Fruit fly (Drosophila melanogaster) whole organism, embryonic: Measurements from ENCODE around the gene cass.

Source experiments
- Adf1 ChIP-seq: fragments of 200-800 bp; sonication (Bioruptor generic); IDR thresholded peaks from 2 replicates; pipeline ENCODE4 v1.3.6; 2022; ENCODE audit warnings: missing biosample characterization, missing genetic modification characterization
- BEAF-32 ChIP-seq: fragments of 200-800 bp; sonication (Bioruptor generic); optimal IDR thresholded peaks from 3 replicates; lab custom pipeline; 2017; ENCODE audit warnings: missing biosample characterization, missing genetic modification characterization, mild to moderate bottlenecking, moderate library complexity, missing genetic modification reagents
- CG10267 ChIP-seq: fragments of 200-800 bp; sonication (Bioruptor generic); optimal IDR thresholded peaks from 2 replicates; lab custom pipeline; 2018; ENCODE audit warnings: missing biosample characterization, mild to moderate bottlenecking, missing genetic modification characterization, moderate library complexity
- CG13296 ChIP-seq: fragments of 200-800 bp; sonication (Bioruptor generic); optimal IDR thresholded peaks from 3 replicates; lab custom pipeline; 2018; ENCODE audit warnings: missing biosample characterization, mild to moderate bottlenecking, missing genetic modification characterization
- CG13424 ChIP-seq: fragments of 200-800 bp; sonication (Bioruptor generic); optimal IDR thresholded peaks from 2 replicates; lab custom pipeline; 2019; ENCODE audit warnings: missing biosample characterization, mild to moderate bottlenecking, missing genetic modification characterization, moderate library complexity
- CG13894 ChIP-seq: fragments of 200-800 bp; sonication (Bioruptor generic); optimal IDR thresholded peaks from 3 replicates; lab custom pipeline; 2018; ENCODE audit warnings: missing biosample characterization, mild to moderate bottlenecking, missing genetic modification characterization, moderate library complexity
- CG16813 ChIP-seq: fragments of 200-800 bp; sonication (Bioruptor generic); IDR thresholded peaks from 3 replicates; pipeline ENCODE4 v1.3.6; 2022; ENCODE audit warnings: missing biosample characterization, missing genetic modification characterization; ENCODE audit not compliant: partially characterized antibody
- CG30403 ChIP-seq: fragments of 200-800 bp; sonication (Bioruptor generic); optimal IDR thresholded peaks from 3 replicates; lab custom pipeline; 2016; ENCODE audit warnings: missing biosample characterization, missing genetic modification characterization
- CG32772 ChIP-seq: fragments of 200-800 bp; sonication (Bioruptor generic); IDR thresholded peaks from 2 replicates; pipeline ENCODE4 v1.3.6; 2022; ENCODE audit warnings: missing biosample characterization, missing genetic modification characterization
- CG3726 ChIP-seq: fragments of 200-800 bp; sonication (Bioruptor generic); IDR thresholded peaks from 3 replicates; pipeline ENCODE4, ENCODE4 v1.3.6; 2022; ENCODE audit warnings: missing biosample characterization, missing genetic modification characterization
- CG4854 ChIP-seq: fragments of 200-800 bp; sonication (Bioruptor generic); optimal IDR thresholded peaks from 2 replicates; lab custom pipeline; 2016; ENCODE audit warnings: missing biosample characterization, missing genetic modification characterization, inconsistent platforms
- CG5180 ChIP-seq: fragments of 200-800 bp; sonication (Bioruptor generic); optimal IDR thresholded peaks from 3 replicates; lab custom pipeline; 2017; ENCODE audit warnings: missing biosample characterization, missing genetic modification characterization, mild to moderate bottlenecking, moderate library complexity, missing genetic modification reagents
- CG5953 ChIP-seq: fragments of 200-800 bp; sonication (Bioruptor generic); IDR thresholded peaks from 2 replicates; pipeline ENCODE4 v1.3.6; 2022; ENCODE audit warnings: missing biosample characterization, missing genetic modification characterization
- CG6813 ChIP-seq: fragments of 200-800 bp; sonication (Bioruptor generic); optimal IDR thresholded peaks from 2 replicates; lab custom pipeline; 2017; ENCODE audit warnings: missing biosample characterization, missing genetic modification characterization, mild to moderate bottlenecking, moderate library complexity, missing genetic modification reagents
- CG7372 ChIP-seq: fragments of 200-800 bp; sonication (Bioruptor generic); IDR thresholded peaks from 2 replicates; pipeline ENCODE4 v1.3.6; 2022; ENCODE audit warnings: missing biosample characterization, missing genetic modification characterization
- CG8281 ChIP-seq: fragments of 200-800 bp; sonication (Bioruptor generic); optimal IDR thresholded peaks from 2 replicates; lab custom pipeline; 2018; ENCODE audit warnings: missing biosample characterization, mild to moderate bottlenecking, missing genetic modification characterization, moderate library complexity
- CG8290 ChIP-seq, 3 experiments: fragments of 200-800 bp; sonication (Bioruptor generic); optimal IDR thresholded peaks; 2 replicates each; lab custom pipeline; 2016 to 2019; ENCODE audit warnings: missing biosample characterization in 3 of 3, missing genetic modification characterization in 3 of 3, mild to moderate bottlenecking in 2 of 3, moderate library complexity in 1 of 3
- CG9727 ChIP-seq: fragments of 200-800 bp; sonication (Bioruptor generic); optimal IDR thresholded peaks from 3 replicates; lab custom pipeline; 2017; ENCODE audit warnings: missing biosample characterization, mild to moderate bottlenecking, missing genetic modification characterization
- Deaf1 ChIP-seq: fragments of 200-800 bp; optimal IDR thresholded peaks from 3 replicates; lab custom pipeline; 2019; ENCODE audit warnings: missing biosample characterization, mild to moderate bottlenecking, missing genetic modification characterization, moderate library complexity
- ERR ChIP-seq: fragments of 200-800 bp; sonication (Bioruptor generic); optimal IDR thresholded peaks from 2 replicates; lab custom pipeline; 2016; ENCODE audit warnings: missing biosample characterization, missing genetic modification characterization
- H15 ChIP-seq: fragments of 200-800 bp; sonication (Bioruptor generic); IDR thresholded peaks from 3 replicates; pipeline ENCODE4 v1.3.6; 2022; ENCODE audit warnings: missing biosample characterization, missing genetic modification characterization
- Meics ChIP-seq: fragments of 200-800 bp; sonication (Bioruptor generic); optimal IDR thresholded peaks from 2 replicates; lab custom pipeline; 2017; ENCODE audit warnings: missing biosample characterization, mild to moderate bottlenecking, missing genetic modification characterization
- NC2β ChIP-seq: fragments of 200-800 bp; sonication (Bioruptor generic); optimal IDR thresholded peaks from 2 replicates; lab custom pipeline; 2016; ENCODE audit warnings: missing biosample characterization, missing genetic modification characterization
- Sin3A ChIP-seq: fragments of >200 bp; optimal IDR thresholded peaks from 2 replicates; lab custom pipeline; 2018
- YL-1 ChIP-seq: fragments of 200-800 bp; sonication (Bioruptor generic); optimal IDR thresholded peaks from 3 replicates; lab custom pipeline; 2017; ENCODE audit warnings: missing biosample characterization, mild to moderate bottlenecking, missing genetic modification characterization
- abd-A ChIP-seq: fragments of 200-800 bp; sonication (Bioruptor generic); optimal IDR thresholded peaks from 3 replicates; lab custom pipeline; 2019; ENCODE audit warnings: missing biosample characterization, mild to moderate bottlenecking, missing genetic modification characterization, moderate library complexity
- amos ChIP-seq: fragments of 200-800 bp; sonication (Bioruptor generic); IDR thresholded peaks from 2 replicates; pipeline ENCODE4 v1.3.6; 2022; ENCODE audit warnings: missing biosample characterization, missing genetic modification characterization; ENCODE audit not compliant: partially characterized antibody
- az2 ChIP-seq: fragments of 200-800 bp; sonication (Bioruptor generic); optimal IDR thresholded peaks from 3 replicates; lab custom pipeline; 2016; ENCODE audit warnings: missing biosample characterization, missing genetic modification characterization
- cato ChIP-seq: fragments of 200-800 bp; sonication (Bioruptor generic); optimal IDR thresholded peaks from 2 replicates; lab custom pipeline; 2016; ENCODE audit warnings: missing biosample characterization, missing genetic modification characterization, borderline replicate concordance
- ci ChIP-seq: fragments of 200-800 bp; sonication (Bioruptor generic); IDR thresholded peaks from 3 replicates; pipeline ENCODE4 v1.3.6; 2022; ENCODE audit warnings: missing biosample characterization, missing genetic modification characterization
- cwo ChIP-seq: fragments of 200-800 bp; sonication (Bioruptor generic); optimal IDR thresholded peaks from 3 replicates; lab custom pipeline; 2017; ENCODE audit warnings: missing biosample characterization, missing genetic modification characterization, mild to moderate bottlenecking, moderate library complexity, missing genetic modification reagents
- disco-r ChIP-seq: fragments of 200-800 bp; sonication (Bioruptor generic); optimal IDR thresholded peaks from 2 replicates; lab custom pipeline; 2016; ENCODE audit warnings: missing biosample characterization, missing genetic modification characterization
- grau ChIP-seq: fragments of 200-800 bp; optimal IDR thresholded peaks from 3 replicates; lab custom pipeline; 2019; ENCODE audit warnings: missing biosample characterization, mild to moderate bottlenecking, missing genetic modification characterization, moderate library complexity
- h ChIP-seq: fragments of >200 bp; optimal IDR thresholded peaks from 2 replicates; lab custom pipeline; 2017
- hkb ChIP-seq, 2 experiments: fragments of 200-800 bp in 1 of 2; fragments of >200 bp in 1 of 2; sonication (Bioruptor generic) in 1 of 2; IDR thresholded peaks in 1 of 2; optimal IDR thresholded peaks in 1 of 2; 2 replicates each; pipeline versions ENCODE4 v1.3.6 to Lab custom; 2017 to 2022; ENCODE audit warnings: missing biosample characterization in 1 of 2, missing genetic modification characterization in 1 of 2
- hth ChIP-seq: fragments of >200 bp; optimal IDR thresholded peaks from 2 replicates; lab custom pipeline; 2017; ENCODE audit warnings: inconsistent platforms
- mld ChIP-seq: fragments of 200-800 bp; sonication (Bioruptor generic); IDR thresholded peaks from 3 replicates; pipeline ENCODE4 v1.3.6; 2022; ENCODE audit warnings: missing biosample characterization, missing genetic modification characterization; ENCODE audit not compliant: partially characterized antibody
- nmo ChIP-seq: fragments of 200-800 bp; sonication (Bioruptor generic); optimal IDR thresholded peaks from 2 replicates; lab custom pipeline; 2018; ENCODE audit warnings: missing biosample characterization, mild to moderate bottlenecking, missing genetic modification characterization, moderate library complexity
- p53 ChIP-seq: fragments of 200-800 bp; sonication (Bioruptor generic); optimal IDR thresholded peaks from 2 replicates; lab custom pipeline; 2016; ENCODE audit warnings: missing biosample characterization, missing genetic modification characterization
- pan ChIP-seq, 4 experiments: fragments of >200 bp in 3 of 4; fragments of 200-800 bp in 1 of 4; sonication (Bioruptor generic) in 1 of 4; optimal IDR thresholded peaks in 3 of 4; IDR thresholded peaks in 1 of 4; 2 replicates each; pipeline versions ENCODE4 v1.3.6 to Lab custom; 2017 to 2022; ENCODE audit warnings: missing biosample characterization in 2 of 4, missing genetic modification characterization in 2 of 4, mixed read lengths in 1 of 4
- ranshi ChIP-seq: fragments of 200-800 bp; sonication (Bioruptor generic); IDR thresholded peaks from 2 replicates; pipeline ENCODE4 v1.3.6; 2022; ENCODE audit warnings: missing biosample characterization, missing genetic modification characterization
- schlank ChIP-seq: fragments of 200-800 bp; sonication (Bioruptor generic); optimal IDR thresholded peaks from 2 replicates; lab custom pipeline; 2018; ENCODE audit warnings: missing biosample characterization, mild to moderate bottlenecking, missing genetic modification characterization
- sens-2 ChIP-seq: fragments of 200-800 bp; sonication (Bioruptor generic); IDR thresholded peaks from 2 replicates; pipeline ENCODE4 v1.3.6; 2022; ENCODE audit warnings: missing biosample characterization, missing genetic modification characterization
- slbo ChIP-seq: fragments of 200-800 bp; sonication (Bioruptor generic); IDR thresholded peaks from 2 replicates; pipeline ENCODE4 v1.3.6; 2022; ENCODE audit warnings: missing biosample characterization, missing genetic modification characterization
- stc ChIP-seq: fragments of 200-800 bp; sonication (Bioruptor generic); IDR thresholded peaks from 2 replicates; pipeline ENCODE4 v1.3.6; 2022; ENCODE audit warnings: missing biosample characterization, missing genetic modification characterization
- tgo ChIP-seq: fragments of 200-800 bp; sonication (Bioruptor generic); IDR thresholded peaks from 3 replicates; pipeline ENCODE4 v1.3.6; 2022; ENCODE audit warnings: missing biosample characterization, missing genetic modification characterization
- twi ChIP-seq: fragments of 200-800 bp; optimal IDR thresholded peaks from 2 replicates; lab custom pipeline; 2019; ENCODE audit warnings: missing biosample characterization, mild to moderate bottlenecking, missing genetic modification characterization, moderate library complexity
- yki ChIP-seq: fragments of >200 bp; optimal IDR thresholded peaks from 3 replicates; lab custom pipeline; 2018

Gene cass

DNA sequence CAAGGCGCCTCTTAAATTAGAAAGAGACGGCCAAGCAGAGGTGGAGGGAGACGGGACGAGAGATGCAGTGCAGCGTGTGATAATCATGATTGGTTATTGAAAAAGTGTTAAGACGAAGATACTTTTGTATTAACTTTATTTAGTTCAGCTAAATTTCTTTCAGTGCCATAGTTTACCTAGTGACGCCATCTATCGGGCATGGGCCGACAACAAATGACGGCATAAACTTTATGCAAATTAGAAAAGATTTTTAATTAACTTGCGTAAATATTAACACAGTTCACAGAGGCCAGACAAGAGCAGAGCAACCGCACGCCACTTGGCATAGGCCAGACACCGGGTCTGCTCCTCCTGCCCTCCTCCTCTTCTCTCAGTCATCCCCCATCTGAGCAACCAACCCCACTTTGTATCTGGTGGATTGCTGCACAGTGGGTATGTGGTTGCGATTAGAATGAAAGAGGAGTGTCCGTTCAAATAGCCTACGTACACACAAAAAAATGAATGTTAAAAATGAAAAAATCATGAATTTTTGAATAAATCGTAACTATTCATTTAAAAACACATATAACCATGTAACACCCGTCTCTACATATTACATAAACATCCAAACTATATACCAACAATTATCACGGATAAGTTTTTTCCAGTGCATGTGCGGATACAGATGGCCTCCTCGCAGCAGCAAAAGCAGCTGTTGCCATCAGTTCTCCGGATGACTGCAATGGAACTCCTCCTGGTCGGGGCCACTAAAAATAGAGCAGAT, 11.6 kb downstream of the cass start:
- TF ChIP-seq nmo (peak; percentile 91), CG8281 (tag; lab: Kevin White, UChicago) (peak; percentile 47), ERR (peak; percentile 61), disco-r (peak; percentile 44), Sin3A (lab: Kevin White, UChicago) (no peak), tgo (peak; percentile 80), cato (peak; percentile 70), grau (tag; lab: Kevin White, UChicago) (peak; percentile 82), CG8290 (GFP tag; optimal IDR thresholded peaks at IDR 0.05; lab: Kevin White, UChicago) (peak; percentile 11), CG8290 (tag; optimal IDR thresholded peaks at IDR 0.05; lab: Kevin White, UChicago) (peak in 1 of 2 experiments; percentile 67), CG9727 (GFP tag; lab: Kevin White, UChicago) (peak; percentile 81), p53 (GFP tag; lab: Kevin White, UChicago) (peak; percentile 71), YL-1 (GFP tag; lab: Kevin White, UChicago) (no peak), ranshi (GFP tag; lab: Robert Waterston, UW) (peak; percentile 84), CG32772 (GFP tag; lab: Robert Waterston, UW) (peak; percentile 77), hth (no peak), amos (GFP tag; lab: Robert Waterston, UW) (no peak), NC2β (peak; percentile 72), abd-A (tag; lab: Kevin White, UChicago) (peak; percentile 77), Deaf1 (tag; lab: Kevin White, UChicago) (no peak), CG7372 (GFP tag; lab: Robert Waterston, UW) (peak; percentile 67), CG13296 (peak; percentile 59), slbo (GFP tag; lab: Robert Waterston, UW) (no peak; the same call in 1 of the 2 replicates), yki (lab: Kevin White, UChicago) (no peak), schlank (tag; lab: Kevin White, UChicago) (no peak), stc (GFP tag; lab: Robert Waterston, UW) (peak; percentile 77), cwo (GFP tag; lab: Kevin White, UChicago) (peak; percentile 78), mld (GFP tag; lab: Robert Waterston, UW) (no peak), CG4854 (GFP tag; lab: Kevin White, UChicago) (peak; percentile 58), ci (GFP tag; lab: Robert Waterston, UW) (peak; percentile 92), CG10267 (tag; lab: Kevin White, UChicago) (peak; percentile 79), twi (peak; percentile 87), az2 (GFP tag; lab: Kevin White, UChicago) (peak; percentile 83), sens-2 (peak; percentile 56; the same call in 1 of the 2 replicates), CG13424 (tag; lab: Kevin White, UChicago) (peak; percentile 87), CG6813 (peak; percentile 76), h (lab: Kevin White, UChicago) (no peak), BEAF-32 (no peak), hkb (optimal IDR thresholded peaks at IDR 0.05; lab: Kevin White, UChicago) (no peak), hkb (GFP tag; IDR thresholded peaks at IDR 0.05; lab: Robert Waterston, UW) (peak; percentile 87), Meics (GFP tag; lab: Kevin White, UChicago) (peak; percentile 78), H15 (peak; percentile 71; the same call in 2 of the 3 replicates), CG5180 (GFP tag; lab: Kevin White, UChicago) (peak; percentile 64), CG30403 (GFP tag; lab: Kevin White, UChicago) (peak; percentile 81), Adf1 (peak; percentile 43; the same call in 1 of the 2 replicates), pan (optimal IDR thresholded peaks at IDR 0.05; lab: Kevin White, UChicago) (no peak), pan (GFP tag; optimal IDR thresholded peaks at IDR 0.05 in 1 of 2, IDR thresholded peaks at IDR 0.05 in 1 of 2) (peak in 1 of 2 experiments; percentile 74), CG5953 (peak; percentile 73; the same call in 1 of the 2 replicates), CG16813 (GFP tag; lab: Robert Waterston, UW) (no peak), CG3726 (peak; percentile 74; the same call in 2 of the 3 replicates), CG13894 (tag; lab: Kevin White, UChicago) (no peak)
